Fruit fly (Drosophila melanogaster): ENCODE data around the gene Cpr35B.

Gene Cpr35B

DNA sequence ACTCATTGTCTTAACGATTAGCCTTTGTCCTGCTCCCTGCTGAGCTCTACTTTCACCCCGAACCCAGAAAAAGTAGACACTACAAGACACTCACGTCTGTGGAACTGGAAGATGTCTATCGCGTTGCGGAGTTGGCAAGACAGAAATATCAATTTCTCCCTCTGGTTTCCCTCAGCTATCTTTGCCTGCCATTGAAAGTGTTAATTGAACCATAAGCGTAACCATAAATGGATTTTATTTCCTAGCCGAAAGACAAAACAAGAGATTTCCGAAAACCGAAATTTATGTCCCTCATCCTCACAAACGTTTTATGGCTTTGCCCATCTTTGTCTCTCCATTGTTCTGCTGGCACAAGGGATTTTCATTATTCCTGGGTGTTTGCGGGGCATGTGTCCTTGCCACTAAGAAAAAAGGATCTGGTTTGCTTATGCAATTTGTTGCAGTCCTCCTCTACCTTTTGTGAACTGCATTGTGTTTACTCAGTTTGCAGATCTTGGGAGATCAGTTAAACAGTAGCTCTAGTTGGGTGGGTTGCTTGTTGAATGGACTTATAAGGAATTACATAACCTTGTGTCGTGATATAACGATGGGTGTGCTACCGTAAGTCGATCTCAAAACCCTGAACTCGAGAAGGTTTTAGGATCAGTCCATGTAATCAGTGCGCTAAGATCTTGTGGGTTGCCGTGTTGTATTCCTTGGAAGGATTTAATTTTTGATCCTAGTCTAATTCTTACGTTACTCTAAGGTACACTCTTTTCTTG is 11.1 kb upstream of the Cpr35B start:
- peak; percentile 93 for TF ChIP-seq Kr (GFP tag; optimal IDR thresholded peaks at IDR 0.05)
- TF ChIP-seq kni (GFP tag; optimal IDR thresholded peaks at IDR 0.05), result peak; percentile 83
- peak; percentile 81 for TF ChIP-seq CG15479 (GFP tag; optimal IDR thresholded peaks at IDR 0.05)
- peak; percentile 88 for TF ChIP-seq twi (tag; optimal IDR thresholded peaks at IDR 0.05)
- TF ChIP-seq D (optimal IDR thresholded peaks at IDR 0.05), result peak; percentile 99
- peak; percentile 61 for TF ChIP-seq D (GFP tag; optimal IDR thresholded peaks at IDR 0.05)
- no peak for TF ChIP-seq CG12659 (GFP tag; optimal IDR thresholded peaks at IDR 0.05)
- TF ChIP-seq gt (GFP tag; IDR thresholded peaks at IDR 0.05), result peak; percentile 43; the same call in 1 of the 2 replicates
- TF ChIP-seq CG7745 (tag; optimal IDR thresholded peaks at IDR 0.05), result peak; percentile 25
- peak; percentile 22 for TF ChIP-seq CG8924 (tag; optimal IDR thresholded peaks at IDR 0.05)
- no peak for TF ChIP-seq btn (GFP tag; optimal IDR thresholded peaks at IDR 0.05)
- no peak for TF ChIP-seq prd (optimal IDR thresholded peaks at IDR 0.05)
- peak; percentile 32; the same call in 1 of the 3 replicates for TF ChIP-seq prd (GFP tag; IDR thresholded peaks at IDR 0.05)
- peak; percentile 77 for TF ChIP-seq abd-A (tag; optimal IDR thresholded peaks at IDR 0.05)
- TF ChIP-seq tll (GFP tag; optimal IDR thresholded peaks at IDR 0.05), result peak in 1 of 2 experiments; percentile 95
- TF ChIP-seq CG13894 (tag; optimal IDR thresholded peaks at IDR 0.05), result peak; percentile 20
- TF ChIP-seq zen (tag; optimal IDR thresholded peaks at IDR 0.05), result peak; percentile 87
- TF ChIP-seq gsb-n (tag; optimal IDR thresholded peaks at IDR 0.05), result peak; percentile 53
- TF ChIP-seq Pdp1 (GFP tag; optimal IDR thresholded peaks at IDR 0.05), result peak in 1 of 2 experiments; percentile 64
- TF ChIP-seq Usf (GFP tag; optimal IDR thresholded peaks at IDR 0.05), result no peak
- TF ChIP-seq nerfin-2 (GFP tag; IDR thresholded peaks at IDR 0.05; ENCODE audit: partially characterized antibody), result no peak
- peak; percentile 63 for TF ChIP-seq sens (GFP tag)
- TF ChIP-seq cad (GFP tag; optimal IDR thresholded peaks at IDR 0.05), result peak; percentile 93
- peak; percentile 67 for TF ChIP-seq CG7271 (tag; optimal IDR thresholded peaks at IDR 0.05)
- peak; percentile 84 for TF ChIP-seq pros (GFP tag; optimal IDR thresholded peaks at IDR 0.05)
- no peak for TF ChIP-seq CG10267 (tag; optimal IDR thresholded peaks at IDR 0.05)
- peak; percentile 32 for TF ChIP-seq grn (GFP tag; optimal IDR thresholded peaks at IDR 0.05)
- peak; percentile 61; the same call in 2 of the 3 replicates for TF ChIP-seq CG2199 (GFP tag; IDR thresholded peaks at IDR 0.05)
- peak; percentile 21 for TF ChIP-seq fd102C (GFP tag; optimal IDR thresholded peaks at IDR 0.05)
- no peak for TF ChIP-seq Taf1 (GFP tag; IDR thresholded peaks at IDR 0.05)
- peak; percentile 4 for TF ChIP-seq CG33557 (GFP tag; optimal IDR thresholded peaks at IDR 0.05)
- TF ChIP-seq odd (GFP tag; optimal IDR thresholded peaks at IDR 0.05), result peak; percentile 1
- TF ChIP-seq MESR4 (GFP tag; optimal IDR thresholded peaks at IDR 0.05), result no peak

DNA sequence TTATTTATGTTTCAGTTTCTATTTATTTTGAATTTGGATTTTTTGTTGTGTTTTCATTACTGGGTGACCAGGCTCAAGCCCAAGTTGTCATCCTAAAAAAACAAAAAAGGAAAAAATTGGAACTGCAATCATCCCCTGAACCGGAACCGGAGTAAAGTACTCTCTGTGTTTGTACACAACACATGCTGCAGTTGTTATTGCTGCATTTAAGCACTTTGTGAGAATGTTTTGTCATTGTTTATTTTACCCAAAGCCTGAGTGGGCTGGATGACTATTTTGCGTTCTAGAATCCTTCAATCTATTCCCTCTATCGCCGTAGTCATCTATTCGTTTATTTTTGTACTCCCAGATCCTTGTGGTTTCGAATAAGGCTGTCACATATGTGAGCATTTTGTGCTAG is 9.5 kb upstream of the Cpr35B start:
- TF ChIP-seq sens (GFP tag) (peak; percentile 54), Kr (GFP tag; optimal IDR thresholded peaks at IDR 0.05) (peak; percentile 62), twi (tag; optimal IDR thresholded peaks at IDR 0.05) (peak; percentile 96), wdn (GFP tag; IDR thresholded peaks at IDR 0.05) (no peak), CG18011 (GFP tag; optimal IDR thresholded peaks at IDR 0.05) (no peak), CG6272 (GFP tag; IDR thresholded peaks at IDR 0.05) (no peak), pros (GFP tag; optimal IDR thresholded peaks at IDR 0.05) (peak; percentile 22), CG2199 (GFP tag; IDR thresholded peaks at IDR 0.05) (0 out of 3 replicates have a peak, but pooled peaks have one; percentile 45), tll (GFP tag; optimal IDR thresholded peaks at IDR 0.05) (peak in 1 of 2 experiments; percentile 74), CG11456 (GFP tag; IDR thresholded peaks at IDR 0.05) (0 out of 3 replicates have a peak, but pooled peaks have one; percentile 26), CG33557 (GFP tag; optimal IDR thresholded peaks at IDR 0.05) (peak; percentile 10), fd102C (GFP tag; optimal IDR thresholded peaks at IDR 0.05) (peak; percentile 64), CG8924 (tag; optimal IDR thresholded peaks at IDR 0.05) (peak; percentile 26), CG15696 (tag; optimal IDR thresholded peaks at IDR 0.05) (peak; percentile 24), lov (optimal IDR thresholded peaks at IDR 0.05) (no peak), lov (GFP tag; IDR thresholded peaks at IDR 0.05) (0 out of 3 replicates have a peak, but pooled peaks have one; percentile 6), CG12744 (GFP tag; optimal IDR thresholded peaks at IDR 0.05) (no peak), zen (tag; optimal IDR thresholded peaks at IDR 0.05) (peak; percentile 7), CG32767 (GFP tag; IDR thresholded peaks at IDR 0.05) (no peak), CG4360 (GFP tag; IDR thresholded peaks at IDR 0.05) (peak; percentile 58; the same call in 1 of the 2 replicates)

Measured in whole organism, embryonic.